Fruit fly (Drosophila melanogaster) whole organism, embryonic: ENCODE data around the gene Usp14.

Experiments used
- B-H1 ChIP-seq: fragments of 200-800 bp; sonication (Bioruptor generic); IDR thresholded peaks from 3 replicates; pipeline ENCODE4 v1.3.6; 2022; ENCODE audit warnings: missing biosample characterization, missing genetic modification characterization
- CG10267 ChIP-seq: fragments of 200-800 bp; sonication (Bioruptor generic); optimal IDR thresholded peaks from 2 replicates; lab custom pipeline; 2018; ENCODE audit warnings: missing biosample characterization, mild to moderate bottlenecking, missing genetic modification characterization, moderate library complexity
- CG10274 ChIP-seq: fragments of 200-800 bp; sonication (Bioruptor generic); optimal IDR thresholded peaks from 3 replicates; lab custom pipeline; 2017; ENCODE audit warnings: missing biosample characterization, mild to moderate bottlenecking, missing genetic modification characterization
- CG11093 ChIP-seq: fragments of 200-800 bp; sonication (Bioruptor generic); IDR thresholded peaks from 3 replicates; pipeline ENCODE4 v1.3.6; 2022; ENCODE audit warnings: missing biosample characterization, missing genetic modification characterization
- CG11696 ChIP-seq: fragments of 200-800 bp; sonication (Bioruptor generic); IDR thresholded peaks from 2 replicates; pipeline ENCODE4 v1.3.6; 2022; ENCODE audit warnings: missing biosample characterization, missing genetic modification characterization
- CG12104 ChIP-seq: fragments of 200-800 bp; sonication (Bioruptor generic); optimal IDR thresholded peaks from 3 replicates; lab custom pipeline; 2016; ENCODE audit warnings: missing biosample characterization, missing genetic modification characterization
- CG12219 ChIP-seq: fragments of 200-800 bp; sonication (Bioruptor generic); optimal IDR thresholded peaks from 3 replicates; lab custom pipeline; 2018; ENCODE audit warnings: missing biosample characterization, mild to moderate bottlenecking, missing genetic modification characterization
- CG12769 ChIP-seq: fragments of 200-800 bp; sonication (Bioruptor generic); optimal IDR thresholded peaks from 2 replicates; lab custom pipeline; 2019; ENCODE audit warnings: missing biosample characterization, mild to moderate bottlenecking, missing genetic modification characterization, moderate library complexity
- CG13894 ChIP-seq: fragments of 200-800 bp; sonication (Bioruptor generic); optimal IDR thresholded peaks from 3 replicates; lab custom pipeline; 2018; ENCODE audit warnings: missing biosample characterization, mild to moderate bottlenecking, missing genetic modification characterization, moderate library complexity
- CG17912 ChIP-seq: fragments of 200-800 bp; sonication (Bioruptor generic); optimal IDR thresholded peaks from 2 replicates; lab custom pipeline; 2018; ENCODE audit warnings: missing biosample characterization, mild to moderate bottlenecking, missing genetic modification characterization
- CG18011 ChIP-seq: fragments of 200-800 bp; sonication (Bioruptor generic); optimal IDR thresholded peaks from 2 replicates; lab custom pipeline; 2017; ENCODE audit warnings: missing biosample characterization, missing genetic modification characterization, mild to moderate bottlenecking, moderate library complexity, missing genotype
- CG2199 ChIP-seq: fragments of 200-800 bp; sonication (Bioruptor generic); IDR thresholded peaks from 3 replicates; pipeline ENCODE4 v1.3.6; 2022; ENCODE audit warnings: missing biosample characterization, missing genetic modification characterization
- CG2202 ChIP-seq: fragments of 200-800 bp; sonication (Bioruptor generic); optimal IDR thresholded peaks from 2 replicates; lab custom pipeline; 2018; ENCODE audit warnings: missing biosample characterization, mild to moderate bottlenecking, missing genetic modification characterization
- CG2889 ChIP-seq: fragments of 200-800 bp; sonication (Bioruptor generic); IDR thresholded peaks from 3 replicates; pipeline ENCODE4 v1.3.6; 2022; ENCODE audit warnings: missing biosample characterization, missing genetic modification characterization
- CG30403 ChIP-seq: fragments of 200-800 bp; sonication (Bioruptor generic); optimal IDR thresholded peaks from 3 replicates; lab custom pipeline; 2016; ENCODE audit warnings: missing biosample characterization, missing genetic modification characterization
- CG3065 ChIP-seq: fragments of 200-800 bp; sonication (Bioruptor generic); optimal IDR thresholded peaks from 2 replicates; lab custom pipeline; 2016; ENCODE audit warnings: missing biosample characterization, missing genetic modification characterization
- CG34224 ChIP-seq: fragments of 200-800 bp; sonication (Bioruptor generic); IDR thresholded peaks from 3 replicates; pipeline ENCODE4 v1.3.6; 2022; ENCODE audit warnings: missing biosample characterization, missing genetic modification characterization; ENCODE audit not compliant: partially characterized antibody
- CG3726 ChIP-seq: fragments of 200-800 bp; sonication (Bioruptor generic); IDR thresholded peaks from 3 replicates; pipeline ENCODE4, ENCODE4 v1.3.6; 2022; ENCODE audit warnings: missing biosample characterization, missing genetic modification characterization
- CG3847 ChIP-seq: fragments of 200-800 bp; sonication (Bioruptor generic); IDR thresholded peaks from 2 replicates; pipeline ENCODE4 v1.3.6; 2022; ENCODE audit warnings: missing biosample characterization, missing genetic modification characterization
- CG3995 ChIP-seq: fragments of 200-800 bp; sonication (Bioruptor generic); optimal IDR thresholded peaks from 3 replicates; lab custom pipeline; 2016; ENCODE audit warnings: missing biosample characterization, missing genetic modification characterization
- CG4730 ChIP-seq: fragments of 200-800 bp; sonication (Bioruptor generic); IDR thresholded peaks from 2 replicates; pipeline ENCODE4 v1.3.6; 2022; ENCODE audit warnings: missing biosample characterization, missing genetic modification characterization
- CG4854 ChIP-seq: fragments of 200-800 bp; sonication (Bioruptor generic); optimal IDR thresholded peaks from 2 replicates; lab custom pipeline; 2016; ENCODE audit warnings: missing biosample characterization, missing genetic modification characterization, inconsistent platforms
- CG6254 ChIP-seq: fragments of 200-800 bp; sonication (Bioruptor generic); optimal IDR thresholded peaks from 3 replicates; lab custom pipeline; 2017; ENCODE audit warnings: mild to moderate bottlenecking, missing biosample characterization, missing genetic modification reagents, missing genetic modification characterization
- CG6683 ChIP-seq: fragments of 200-800 bp; sonication (Bioruptor generic); optimal IDR thresholded peaks from 2 replicates; lab custom pipeline; 2017; ENCODE audit warnings: missing biosample characterization, mild to moderate bottlenecking, missing genetic modification characterization, missing genetic modification reagents
- CG6689 ChIP-seq: fragments of 200-800 bp; sonication (Bioruptor generic); IDR thresholded peaks from 2 replicates; pipeline ENCODE4 v1.3.6; 2022; ENCODE audit warnings: missing biosample characterization, missing genetic modification characterization
- CG9437 ChIP-seq: fragments of 200-800 bp; sonication (Bioruptor generic); optimal IDR thresholded peaks from 2 replicates; lab custom pipeline; 2018; ENCODE audit warnings: missing biosample characterization, mild to moderate bottlenecking, missing genetic modification characterization
- CG9817 ChIP-seq: fragments of 200-800 bp; sonication (Bioruptor generic); optimal IDR thresholded peaks from 2 replicates; lab custom pipeline; 2018; ENCODE audit warnings: missing biosample characterization, mild to moderate bottlenecking, missing genetic modification characterization, moderate library complexity
- Camta ChIP-seq: fragments of 200-800 bp; sonication (Bioruptor generic); optimal IDR thresholded peaks from 2 replicates; lab custom pipeline; 2016; ENCODE audit warnings: missing biosample characterization, missing genetic modification characterization
- Dbx ChIP-seq: fragments of 200-800 bp; sonication (Bioruptor generic); IDR thresholded peaks from 3 replicates; pipeline ENCODE4 v1.3.6; 2022; ENCODE audit warnings: missing biosample characterization, missing genetic modification characterization
- NC2α ChIP-seq: fragments of 200-800 bp; sonication (Bioruptor generic); optimal IDR thresholded peaks from 2 replicates; lab custom pipeline; 2016; ENCODE audit warnings: missing biosample characterization, missing genetic modification characterization
- Oaz ChIP-seq: fragments of 200-800 bp; sonication (Bioruptor generic); IDR thresholded peaks from 2 replicates; pipeline ENCODE4 v1.3.6; 2022; ENCODE audit warnings: missing biosample characterization, missing genetic modification characterization
- Spps ChIP-seq: fragments of 200-800 bp; sonication (Bioruptor generic); optimal IDR thresholded peaks from 2 replicates; lab custom pipeline; 2018; ENCODE audit warnings: missing biosample characterization, mild to moderate bottlenecking, missing genetic modification characterization
- Tbp ChIP-seq: fragments of >200 bp; optimal IDR thresholded peaks from 2 replicates; lab custom pipeline; 2018; ENCODE audit warnings: missing biosample characterization, missing genetic modification characterization
- Usf ChIP-seq: fragments of 200-800 bp; sonication (Bioruptor generic); optimal IDR thresholded peaks from 2 replicates; lab custom pipeline; 2017; ENCODE audit warnings: missing genotype, missing biosample characterization, missing genetic modification characterization
- Xrp1 ChIP-seq: fragments of 200-800 bp; sonication (Bioruptor generic); IDR thresholded peaks from 2 replicates; pipeline ENCODE4 v1.3.6; 2022; ENCODE audit warnings: missing biosample characterization, missing genetic modification characterization
- ab ChIP-seq: fragments of 200-800 bp; sonication (Bioruptor generic); optimal IDR thresholded peaks from 2 replicates; lab custom pipeline; 2016; ENCODE audit warnings: missing biosample characterization, missing genetic modification characterization
- ase ChIP-seq: fragments of 200-800 bp; sonication (Bioruptor generic); IDR thresholded peaks from 3 replicates; pipeline ENCODE4 v1.3.6; 2022; ENCODE audit warnings: missing biosample characterization, missing genetic modification characterization
- bab2 ChIP-seq: fragments of 200-800 bp; sonication (Bioruptor generic); optimal IDR thresholded peaks from 2 replicates; lab custom pipeline; 2016; ENCODE audit warnings: missing biosample characterization, missing genetic modification characterization
- bbx ChIP-seq: fragments of 200-800 bp; sonication (Bioruptor generic); IDR thresholded peaks from 2 replicates; pipeline ENCODE4 v1.3.6; 2022; ENCODE audit warnings: missing biosample characterization, missing genetic modification characterization; ENCODE audit not compliant: partially characterized antibody
- caup ChIP-seq: fragments of 200-800 bp; sonication (Bioruptor generic); optimal IDR thresholded peaks from 3 replicates; lab custom pipeline; 2017; ENCODE audit warnings: missing biosample characterization, mild to moderate bottlenecking, missing genetic modification characterization, moderate library complexity; ENCODE audit not compliant: severe bottlenecking
- chn ChIP-seq: fragments of 200-800 bp; sonication (Bioruptor generic); optimal IDR thresholded peaks from 2 replicates; lab custom pipeline; 2016; ENCODE audit warnings: missing biosample characterization, missing genetic modification characterization
- dm ChIP-seq: fragments of 200-800 bp; sonication (Bioruptor generic); optimal IDR thresholded peaks from 3 replicates; lab custom pipeline; 2016; ENCODE audit warnings: missing biosample characterization, missing genetic modification characterization
- eyg ChIP-seq: fragments of 200-800 bp; sonication (Bioruptor generic); optimal IDR thresholded peaks from 3 replicates; lab custom pipeline; 2016; ENCODE audit warnings: missing biosample characterization, missing genetic modification characterization
- hkb ChIP-seq, 2 experiments: fragments of 200-800 bp in 1 of 2; fragments of >200 bp in 1 of 2; sonication (Bioruptor generic) in 1 of 2; IDR thresholded peaks in 1 of 2; optimal IDR thresholded peaks in 1 of 2; 2 replicates each; pipeline versions ENCODE4 v1.3.6 to Lab custom; 2017 to 2022; ENCODE audit warnings: missing biosample characterization in 1 of 2, missing genetic modification characterization in 1 of 2
- jumu ChIP-seq: fragments of 200-800 bp; sonication (Bioruptor generic); optimal IDR thresholded peaks from 3 replicates; lab custom pipeline; 2016; ENCODE audit warnings: missing biosample characterization, missing genetic modification characterization
- lmd ChIP-seq: fragments of 200-800 bp; sonication (Bioruptor generic); IDR thresholded peaks from 2 replicates; pipeline ENCODE4 v1.3.6; 2022; ENCODE audit warnings: missing biosample characterization, missing genetic modification characterization
- odd ChIP-seq: fragments of 200-800 bp; sonication (Bioruptor generic); optimal IDR thresholded peaks from 2 replicates; lab custom pipeline; 2017; ENCODE audit warnings: missing biosample characterization, mild to moderate bottlenecking, missing genetic modification characterization
- pho ChIP-seq: fragments of 200-800 bp; sonication (Bioruptor generic); optimal IDR thresholded peaks from 2 replicates; lab custom pipeline; 2016; ENCODE audit warnings: missing biosample characterization, missing genetic modification characterization
- salm ChIP-seq: fragments of 200-800 bp; sonication (Bioruptor generic); optimal IDR thresholded peaks from 2 replicates; lab custom pipeline; 2018; ENCODE audit warnings: missing biosample characterization, mild to moderate bottlenecking, missing genetic modification characterization
- sd ChIP-seq: fragments of 200-800 bp; sonication (Bioruptor generic); optimal IDR thresholded peaks from 3 replicates; lab custom pipeline; 2018; ENCODE audit warnings: missing biosample characterization, mild to moderate bottlenecking, missing genetic modification characterization, moderate library complexity
- slou ChIP-seq: fragments of 200-800 bp; sonication (Bioruptor generic); optimal IDR thresholded peaks from 3 replicates; lab custom pipeline; 2016; ENCODE audit warnings: missing biosample characterization, missing genetic modification characterization
- vnd ChIP-seq: fragments of 200-800 bp; sonication (Bioruptor generic); IDR thresholded peaks from 3 replicates; pipeline ENCODE4 v1.3.6; 2022; ENCODE audit warnings: missing biosample characterization, missing genetic modification characterization; ENCODE audit not compliant: partially characterized antibody

Usp14 gene

DNA sequence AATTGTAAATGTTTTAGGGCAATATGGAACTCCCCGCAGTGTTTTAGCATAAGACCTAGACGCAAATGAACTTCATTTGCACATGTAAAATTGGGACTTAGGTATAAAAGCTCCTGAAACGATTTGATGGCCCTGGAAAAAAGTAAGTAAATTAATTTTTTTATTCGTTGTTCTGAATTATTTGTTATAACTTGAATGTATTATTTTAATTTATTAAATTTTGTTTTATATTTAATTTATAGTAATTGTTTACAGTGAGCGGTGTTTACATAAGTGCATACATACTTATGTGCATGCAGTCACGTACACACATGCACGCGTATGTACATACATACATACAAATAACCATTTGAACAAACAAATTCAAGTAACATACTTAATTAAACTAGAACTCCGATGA is 37.8 kb downstream of the Usp14 start (continued):
- no peak for TF ChIP-seq CG34224 (GFP tag; lab: Robert Waterston, UW)
- TF ChIP-seq jumu (GFP tag; lab: Kevin White, UChicago) = no peak
- no peak for TF ChIP-seq CG6683
- no peak for TF ChIP-seq CG12219 (GFP tag; lab: Kevin White, UChicago)
- no peak for TF ChIP-seq Oaz (GFP tag; lab: Robert Waterston, UW)
- no peak for TF ChIP-seq CG3847 (GFP tag; lab: Robert Waterston, UW)
- TF ChIP-seq Tbp (GFP tag; lab: Kevin White, UChicago) = no peak
- TF ChIP-seq CG3995 (GFP tag; lab: Kevin White, UChicago) = no peak
- no peak for TF ChIP-seq Usf (GFP tag; lab: Kevin White, UChicago)
- TF ChIP-seq B-H1 (GFP tag; lab: Robert Waterston, UW) = peak; percentile 10; the same call in 1 of the 3 replicates
- TF ChIP-seq CG6689 (GFP tag; lab: Robert Waterston, UW) = peak; percentile 23
- TF ChIP-seq CG9817 (tag; lab: Kevin White, UChicago) = no peak
- no peak for TF ChIP-seq CG2202 (tag; lab: Kevin White, UChicago)
- TF ChIP-seq salm (tag; lab: Kevin White, UChicago) = no peak
- TF ChIP-seq CG3726 = no peak
- TF ChIP-seq CG11093 = no peak
- TF ChIP-seq Dbx (GFP tag; lab: Robert Waterston, UW) = no peak
- peak; percentile 57 for TF ChIP-seq CG10267
- peak; percentile 54 for TF ChIP-seq Spps (tag; lab: Kevin White, UChicago)
- peak; percentile 72 for TF ChIP-seq Xrp1
- no peak for TF ChIP-seq vnd (GFP tag; lab: Robert Waterston, UW)
- no peak for TF ChIP-seq CG2199 (GFP tag; lab: Robert Waterston, UW)
- no peak for TF ChIP-seq dm
- no peak for TF ChIP-seq CG4730 (GFP tag; lab: Robert Waterston, UW)
- TF ChIP-seq sd (tag; lab: Kevin White, UChicago) = no peak
- TF ChIP-seq CG4854 (GFP tag; lab: Kevin White, UChicago) = no peak
- TF ChIP-seq CG12104 = peak; percentile 19
- TF ChIP-seq pho (GFP tag; lab: Kevin White, UChicago) = no peak
- TF ChIP-seq hkb (optimal IDR thresholded peaks at IDR 0.05; lab: Kevin White, UChicago) = no peak
- peak; percentile 48 for TF ChIP-seq hkb (GFP tag; IDR thresholded peaks at IDR 0.05; lab: Robert Waterston, UW)
- no peak for TF ChIP-seq lmd (GFP tag; lab: Robert Waterston, UW)
- TF ChIP-seq CG9437 (GFP tag; lab: Kevin White, UChicago) = peak; percentile 6
- TF ChIP-seq CG10274 (GFP tag; lab: Kevin White, UChicago) = no peak
- TF ChIP-seq CG6254 (GFP tag; lab: Kevin White, UChicago) = peak; percentile 69
- no peak for TF ChIP-seq CG11696 (GFP tag; lab: Robert Waterston, UW)
- TF ChIP-seq odd = no peak
- no peak for TF ChIP-seq Camta
- no peak for TF ChIP-seq CG2889 (GFP tag; lab: Robert Waterston, UW)
- no peak for TF ChIP-seq bbx (GFP tag; lab: Robert Waterston, UW)
- TF ChIP-seq CG18011 (GFP tag; lab: Kevin White, UChicago) = no peak
- TF ChIP-seq ab = no peak
- no peak for TF ChIP-seq CG30403 (GFP tag; lab: Kevin White, UChicago)
- no peak for TF ChIP-seq NC2α (GFP tag; lab: Kevin White, UChicago)
- no peak for TF ChIP-seq ase
- TF ChIP-seq CG17912 (GFP tag; lab: Kevin White, UChicago) = no peak
- TF ChIP-seq bab2 = no peak
- no peak for TF ChIP-seq chn (GFP tag; lab: Kevin White, UChicago)
- no peak for TF ChIP-seq caup (GFP tag; lab: Kevin White, UChicago)
- no peak for TF ChIP-seq CG13894 (tag; lab: Kevin White, UChicago)
- no peak for TF ChIP-seq CG12769 (tag; lab: Kevin White, UChicago)
- TF ChIP-seq slou (GFP tag; lab: Kevin White, UChicago) = no peak
- TF ChIP-seq CG3065 (GFP tag; lab: Kevin White, UChicago) = no peak
- no peak for TF ChIP-seq eyg (GFP tag; lab: Kevin White, UChicago)
